Fruit fly (Drosophila melanogaster) whole organism: ENCODE measurements around the gene CAH5.

Source experiments
- CG8478 ChIP-seq: fragments of >200 bp; optimal IDR thresholded peaks from 2 replicates; lab custom pipeline; 2018; ENCODE audit warnings: inconsistent platforms
- Dll ChIP-seq: fragments of >200 bp; optimal IDR thresholded peaks from 2 replicates; lab custom pipeline; 2017
- EcR ChIP-seq, 2 experiments: fragments of >200 bp; optimal IDR thresholded peaks; 2 replicates each; lab custom pipeline; 2017; ENCODE audit warnings: missing biosample characterization in 2 of 2, missing genetic modification characterization in 2 of 2, missing genetic modification reagents in 2 of 2
- pan ChIP-seq: fragments of >200 bp; optimal IDR thresholded peaks from 2 replicates; lab custom pipeline; 2017
- psq ChIP-seq: fragments of >200 bp; optimal IDR thresholded peaks from 2 replicates; lab custom pipeline; 2017
- usp ChIP-seq: fragments of >200 bp; optimal IDR thresholded peaks from 2 replicates; lab custom pipeline; 2017; ENCODE audit warnings: missing biosample characterization, missing genetic modification characterization, mixed read lengths

- TF ChIP-seq pan (lab: Kevin White, UChicago) (no peak), CG8478 (no peak), usp (GFP tag; lab: Kevin White, UChicago) (no peak), psq (lab: Kevin White, UChicago) (no peak), EcR (GFP tag; optimal IDR thresholded peaks at IDR 0.05; lab: Kevin White, UChicago) (no peak), Dll (lab: Kevin White, UChicago) (no peak)
Measured at dm6 chr3R:31306454-31306853, 44.1 kb downstream of the CAH5 start.
